Worm (Caenorhabditis elegans): Measurements from ENCODE around the gene lyst-1.

Gene lyst-1

ce11 chrX:12179817-12180384, 39.0 kb upstream of the lyst-1 start:
- TF ChIP-seq rnt-1 (tag; optimal IDR thresholded peaks at IDR 0.05), result no peak
- no peak for TF ChIP-seq zip-4 (GFP tag; optimal IDR thresholded peaks at IDR 0.05)
- no peak for TF ChIP-seq aha-1 (tag; optimal IDR thresholded peaks at IDR 0.05)
- TF ChIP-seq efl-1 (optimal IDR thresholded peaks at IDR 0.05), result no peak
- peak in 1 of 2 experiments; percentile 56 for TF ChIP-seq efl-1 (GFP tag; optimal IDR thresholded peaks at IDR 0.05 in 1 of 2)
- TF ChIP-seq dpl-1 (GFP tag; optimal IDR thresholded peaks at IDR 0.05), result no peak
- TF ChIP-seq blmp-1 (tag; optimal IDR thresholded peaks at IDR 0.05), result peak; percentile 4
- TF ChIP-seq ceh-63 (GFP tag; optimal IDR thresholded peaks at IDR 0.05), result no peak
- TF ChIP-seq snu-23 (GFP tag; optimal IDR thresholded peaks at IDR 0.05), result no peak

ce11 chrX:12179090-12179488, 38.1 kb upstream of the lyst-1 start:
- TF ChIP-seq egl-13 (tag; optimal IDR thresholded peaks at IDR 0.05), result no peak
- no peak for TF ChIP-seq irx-1 (tag; optimal IDR thresholded peaks at IDR 0.05)
- TF ChIP-seq skn-1 (tag; optimal IDR thresholded peaks at IDR 0.05), result no peak
- TF ChIP-seq fkh-4 (tag; optimal IDR thresholded peaks at IDR 0.05; ENCODE audit: borderline replicate concordance), result no peak
- peak; percentile 1 for TF ChIP-seq swsn-7 (tag; optimal IDR thresholded peaks at IDR 0.05)
- peak; percentile 34 for TF ChIP-seq nhr-71 (tag; optimal IDR thresholded peaks at IDR 0.05)
- TF ChIP-seq sptf-1 (tag; optimal IDR thresholded peaks at IDR 0.05), result no peak
- TF ChIP-seq unc-130 (tag; optimal IDR thresholded peaks at IDR 0.05), result peak; percentile 16
- TF ChIP-seq nhr-77 (tag; optimal IDR thresholded peaks at IDR 0.05), result peak; percentile 7
- TF ChIP-seq lir-3 (tag; optimal IDR thresholded peaks at IDR 0.05; ENCODE audit: poor library complexity), result no peak
- peak; percentile 8 for TF ChIP-seq sup-37 (GFP tag; optimal IDR thresholded peaks at IDR 0.05)
- no peak for TF ChIP-seq efl-1 (optimal IDR thresholded peaks at IDR 0.05)
- TF ChIP-seq efl-1 (GFP tag; optimal IDR thresholded peaks at IDR 0.05 in 1 of 2), result peak in 1 of 2 experiments; percentile 35
- TF ChIP-seq vab-15 (tag; optimal IDR thresholded peaks at IDR 0.05), result no peak
- TF ChIP-seq zag-1 (tag; optimal IDR thresholded peaks at IDR 0.05), result no peak
- TF ChIP-seq nhr-85 (tag), result peak; percentile 55
- no peak for TF ChIP-seq ztf-4 (tag; optimal IDR thresholded peaks at IDR 0.05)
- TF ChIP-seq nhr-20 (tag; optimal IDR thresholded peaks at IDR 0.05), result peak; percentile 55
- TF ChIP-seq grh-1 (GFP tag; IDR thresholded peaks at IDR 0.05), result peak; percentile 54
- TF ChIP-seq mdl-1 (tag; optimal IDR thresholded peaks at IDR 0.05), result peak in 1 of 2 experiments; percentile 18
- TF ChIP-seq lin-14 (GFP tag; optimal IDR thresholded peaks at IDR 0.05), result peak; percentile 60
- no peak for TF ChIP-seq F16B12.6 (tag; optimal IDR thresholded peaks at IDR 0.05)
- TF ChIP-seq fkh-8 (tag; optimal IDR thresholded peaks at IDR 0.05), result no peak
- no peak for TF ChIP-seq ces-1 (GFP tag; optimal IDR thresholded peaks at IDR 0.05)
- TF ChIP-seq xbp-1 (tag; optimal IDR thresholded peaks at IDR 0.05), result no peak
- no peak for TF ChIP-seq jun-1 (tag; optimal IDR thresholded peaks at IDR 0.05)
- TF ChIP-seq nhr-237 (tag; optimal IDR thresholded peaks at IDR 0.05), result no peak
- no peak for TF ChIP-seq lin-39 (tag; optimal IDR thresholded peaks at IDR 0.05)
- TF ChIP-seq elt-3 (tag; optimal IDR thresholded peaks at IDR 0.05), result no peak
- TF ChIP-seq nhr-19 (GFP tag; conservative IDR thresholded peaks at IDR 0.05), result peak; percentile 19; the same call in 1 of the 2 replicates
- no peak for TF ChIP-seq aha-1 (tag; optimal IDR thresholded peaks at IDR 0.05)
- TF ChIP-seq ceh-88 (GFP tag; IDR thresholded peaks at IDR 0.05), result 0 out of 2 replicates have a peak, but pooled peaks have one; percentile 31
- TF ChIP-seq snu-23 (GFP tag; optimal IDR thresholded peaks at IDR 0.05), result peak; percentile 20
- TF ChIP-seq egl-27 (tag; optimal IDR thresholded peaks at IDR 0.05), result peak in 1 of 2 experiments; percentile 26
- no peak for TF ChIP-seq ceh-82 (tag; optimal IDR thresholded peaks at IDR 0.05)
- TF ChIP-seq nhr-47 (tag; optimal IDR thresholded peaks at IDR 0.05), result no peak
- TF ChIP-seq nhr-12 (tag; optimal IDR thresholded peaks at IDR 0.05), result no peak
- no peak for TF ChIP-seq unc-30 (tag; optimal IDR thresholded peaks at IDR 0.05)
- no peak for TF ChIP-seq nhr-11 (tag; optimal IDR thresholded peaks at IDR 0.05)
- no peak for TF ChIP-seq lin-35 (GFP tag; optimal IDR thresholded peaks at IDR 0.05)
- TF ChIP-seq sox-4 (tag; optimal IDR thresholded peaks at IDR 0.05), result no peak
- TF ChIP-seq ama-1 (optimal IDR thresholded peaks at IDR 0.05), result no peak
- TF ChIP-seq blmp-1 (tag; optimal IDR thresholded peaks at IDR 0.05), result peak; percentile 22
- no peak for TF ChIP-seq mep-1 (tag; optimal IDR thresholded peaks at IDR 0.05)
